Fruit fly (Drosophila melanogaster): Measurements from ENCODE around the gene CG4669.

The CG4669 gene

dm6 chr3L:5277942-5278341 is 43.7 kb downstream of the CG4669 start, which contains the start of gene shep (continued):
- no peak for TF ChIP-seq vnd (GFP tag; IDR thresholded peaks at IDR 0.05; ENCODE audit: partially characterized antibody)
- TF ChIP-seq Mrtf (GFP tag; IDR thresholded peaks at IDR 0.05), result peak; percentile 87
- TF ChIP-seq pzg (GFP tag; optimal IDR thresholded peaks at IDR 0.05), result no peak
- peak; percentile 62 for TF ChIP-seq Mad (GFP tag; optimal IDR thresholded peaks at IDR 0.05)
- TF ChIP-seq kni (GFP tag; optimal IDR thresholded peaks at IDR 0.05), result no peak
- TF ChIP-seq CG17802 (tag; optimal IDR thresholded peaks at IDR 0.05), result peak; percentile 68
- TF ChIP-seq CG9727 (GFP tag; optimal IDR thresholded peaks at IDR 0.05), result peak; percentile 88
- peak in 1 of 2 experiments; percentile 0 for TF ChIP-seq insv (GFP tag; optimal IDR thresholded peaks at IDR 0.05)
- peak; percentile 64 to 73 for TF ChIP-seq chif (GFP tag; optimal IDR thresholded peaks at IDR 0.05)
- TF ChIP-seq tap (tag; optimal IDR thresholded peaks at IDR 0.05), result peak; percentile 89
- TF ChIP-seq Asciz (GFP tag; optimal IDR thresholded peaks at IDR 0.05), result peak; percentile 86
- TF ChIP-seq Hsf (GFP tag; optimal IDR thresholded peaks at IDR 0.05), result peak; percentile 90
- TF ChIP-seq Pdp1 (GFP tag; optimal IDR thresholded peaks at IDR 0.05), result peak; percentile 72 to 83
- TF ChIP-seq Hand (GFP tag; optimal IDR thresholded peaks at IDR 0.05), result peak; percentile 80
- TF ChIP-seq btn (GFP tag; optimal IDR thresholded peaks at IDR 0.05), result peak; percentile 52
- peak; percentile 59 for TF ChIP-seq fu2 (GFP tag; optimal IDR thresholded peaks at IDR 0.05)
- no peak for TF ChIP-seq zen2 (GFP tag; IDR thresholded peaks at IDR 0.05; ENCODE audit: partially characterized antibody)
- peak; percentile 91 for TF ChIP-seq Hmr (GFP tag; optimal IDR thresholded peaks at IDR 0.05)
- peak; percentile 93 for TF ChIP-seq CG31441 (GFP tag; IDR thresholded peaks at IDR 0.05)
- TF ChIP-seq ssp (GFP tag; IDR thresholded peaks at IDR 0.05), result peak; percentile 62
- TF ChIP-seq slp2 (GFP tag; optimal IDR thresholded peaks at IDR 0.05), result peak; percentile 45
- peak; percentile 74 for TF ChIP-seq peb (GFP tag; IDR thresholded peaks at IDR 0.05)
- peak; percentile 90 for TF ChIP-seq BtbVII (GFP tag; optimal IDR thresholded peaks at IDR 0.05)
- no peak for TF ChIP-seq Dip2 (GFP tag; IDR thresholded peaks at IDR 0.05)
- peak; percentile 60; the same call in 1 of the 3 replicates for TF ChIP-seq C15 (GFP tag; IDR thresholded peaks at IDR 0.05)
- TF ChIP-seq sisA (GFP tag; IDR thresholded peaks at IDR 0.05), result peak; percentile 91
- TF ChIP-seq Sry-β (GFP tag; optimal IDR thresholded peaks at IDR 0.05), result peak; percentile 43
- peak; percentile 83 for TF ChIP-seq CG12071 (GFP tag; optimal IDR thresholded peaks at IDR 0.05)
- peak; percentile 98 for TF ChIP-seq sens (GFP tag)
- peak; percentile 62 for TF ChIP-seq schlank (tag; optimal IDR thresholded peaks at IDR 0.05)
- peak; percentile 73 for TF ChIP-seq kay (GFP tag; optimal IDR thresholded peaks at IDR 0.05)
- peak; percentile 66 for TF ChIP-seq Atf3 (GFP tag; optimal IDR thresholded peaks at IDR 0.05)
- peak; percentile 28 for TF ChIP-seq pb (GFP tag; optimal IDR thresholded peaks at IDR 0.05)
- peak; percentile 82 for TF ChIP-seq Dek (tag; optimal IDR thresholded peaks at IDR 0.05)
- peak; percentile 11 for TF ChIP-seq Neu2 (GFP tag; optimal IDR thresholded peaks at IDR 0.05; ENCODE audit: borderline replicate concordance)
- peak; percentile 66 to 92 for TF ChIP-seq Hr51 (GFP tag; optimal IDR thresholded peaks at IDR 0.05)
- peak; percentile 98 for TF ChIP-seq row (GFP tag; IDR thresholded peaks at IDR 0.05)
- TF ChIP-seq pho (GFP tag; optimal IDR thresholded peaks at IDR 0.05), result peak; percentile 65
- TF ChIP-seq wdn (GFP tag; IDR thresholded peaks at IDR 0.05), result peak; percentile 88
- TF ChIP-seq nerfin-1 (tag; optimal IDR thresholded peaks at IDR 0.05), result peak; percentile 87
- peak; percentile 77 for TF ChIP-seq Nf-YA (GFP tag; IDR thresholded peaks at IDR 0.05)
- TF ChIP-seq CG30431 (GFP tag; optimal IDR thresholded peaks at IDR 0.05), result peak; percentile 76
- TF ChIP-seq sd (tag; optimal IDR thresholded peaks at IDR 0.05), result peak; percentile 69
- no peak for TF ChIP-seq hbn (GFP tag; IDR thresholded peaks at IDR 0.05; ENCODE audit: partially characterized antibody)
- TF ChIP-seq CG1832 (GFP tag; optimal IDR thresholded peaks at IDR 0.05), result no peak
- TF ChIP-seq CG10543 (GFP tag; optimal IDR thresholded peaks at IDR 0.05), result peak; percentile 72
- TF ChIP-seq gcm (GFP tag; optimal IDR thresholded peaks at IDR 0.05), result peak; percentile 90
- TF ChIP-seq CG7372 (GFP tag; IDR thresholded peaks at IDR 0.05), result peak; percentile 88
- TF ChIP-seq H15 (GFP tag; IDR thresholded peaks at IDR 0.05), result peak; percentile 82
- no peak for TF ChIP-seq Dref (GFP tag; IDR thresholded peaks at IDR 0.05)

Measured in whole organism, embryonic.